Worm (Caenorhabditis elegans) whole organism, L4/young adult: ENCODE measurements around the gene C45B11.6.

ENCODE experiments used
- W03F9.2 ChIP-seq: fragments of 150-350 bp; optimal IDR thresholded peaks from 2 replicates; lab custom pipeline; 2014; ENCODE audit warnings: missing biosample characterization, missing genetic modification characterization
- dao-5 ChIP-seq: sonication (generic microtip); optimal IDR thresholded peaks from 2 replicates; lab custom pipeline; 2016; ENCODE audit warnings: missing genotype, missing genetic modification characterization, moderate library complexity, missing compliant biosample characterization
- him-1 ChIP-seq: sonication (generic microtip); optimal IDR thresholded peaks from 2 replicates; lab custom pipeline; 2016; ENCODE audit warnings: missing genotype, missing genetic modification reagents, missing genetic modification characterization, missing compliant biosample characterization

C45B11.6 gene

ce11 chrV:11078104-11078724 is 34.3 kb downstream of the C45B11.6 start, which contains the start of gene act-2:
Gene act-2, minus strand, starts transcription at chrV:11078154.
- TF ChIP-seq W03F9.2 (tag; lab: Kevin White, UChicago) (peak; percentile 80), him-1 (tag; lab: Kevin White, UChicago) (no peak)

ce11 chrV:11078874-11079273 is 35.0 kb downstream of the C45B11.6 start:
- no peak for TF ChIP-seq him-1 (tag; lab: Kevin White, UChicago)
- TF ChIP-seq dao-5 = no peak
- TF ChIP-seq W03F9.2 (tag; lab: Kevin White, UChicago) = no peak

ce11 chrV:11080345-11081102 is 36.7 kb downstream of the C45B11.6 start, which contains the start of gene act-1:
Gene act-1, plus strand, starts transcription at chrV:11081052.
- TF ChIP-seq W03F9.2 (tag; lab: Kevin White, UChicago) = no peak
- TF ChIP-seq dao-5 = no peak
- TF ChIP-seq him-1 (tag; lab: Kevin White, UChicago) = no peak

ce11 chrV:11082475-11082874 is 38.6 kb downstream of the C45B11.6 start:
- TF ChIP-seq W03F9.2 (tag; lab: Kevin White, UChicago) (no peak), dao-5 (no peak), him-1 (tag; lab: Kevin White, UChicago) (no peak)

- TF ChIP-seq dao-5 = no peak
- no peak for TF ChIP-seq W03F9.2 (tag; lab: Kevin White, UChicago)
- TF ChIP-seq him-1 (tag; lab: Kevin White, UChicago) = no peak
Measured at ce11 chrV:11082964-11083363, 39.1 kb downstream of the C45B11.6 start.

ce11 chrV:11083691-11084090 is 39.8 kb downstream of the C45B11.6 start:
- TF ChIP-seq him-1 (tag; lab: Kevin White, UChicago) (no peak), dao-5 (no peak), W03F9.2 (tag; lab: Kevin White, UChicago) (no peak)

ce11 chrV:11087119-11087518 is 43.3 kb downstream of the C45B11.6 start:
- TF ChIP-seq dao-5 (no peak), him-1 (tag; lab: Kevin White, UChicago) (no peak)

ce11 chrV:11087519-11087998 is 43.7 kb downstream of the C45B11.6 start, which contains the start of gene Y42A5A.1:
Gene Y42A5A.1, plus strand, starts transcription at chrV:11087948.
- no peak for TF ChIP-seq dao-5
- no peak for TF ChIP-seq him-1 (tag; lab: Kevin White, UChicago)
- no peak for TF ChIP-seq W03F9.2 (tag; lab: Kevin White, UChicago)

- TF ChIP-seq him-1 (tag; lab: Kevin White, UChicago) = no peak
- no peak for TF ChIP-seq W03F9.2 (tag; lab: Kevin White, UChicago)
- no peak for TF ChIP-seq dao-5
Measured at ce11 chrV:11093163-11094091, 49.6 kb downstream of the C45B11.6 start, which contains the start of gene lact-8. Gene lact-8, minus strand, starts transcription at chrV:11093607.

- TF ChIP-seq him-1 (tag; lab: Kevin White, UChicago) (no peak), dao-5 (no peak), W03F9.2 (tag; lab: Kevin White, UChicago) (no peak)
Measured at ce11 chrV:11094698-11095097, 50.8 kb downstream of the C45B11.6 start.
